Fruit fly (Drosophila melanogaster): ENCODE measurements around the gene CG10068.

CG10068 gene

DNA sequence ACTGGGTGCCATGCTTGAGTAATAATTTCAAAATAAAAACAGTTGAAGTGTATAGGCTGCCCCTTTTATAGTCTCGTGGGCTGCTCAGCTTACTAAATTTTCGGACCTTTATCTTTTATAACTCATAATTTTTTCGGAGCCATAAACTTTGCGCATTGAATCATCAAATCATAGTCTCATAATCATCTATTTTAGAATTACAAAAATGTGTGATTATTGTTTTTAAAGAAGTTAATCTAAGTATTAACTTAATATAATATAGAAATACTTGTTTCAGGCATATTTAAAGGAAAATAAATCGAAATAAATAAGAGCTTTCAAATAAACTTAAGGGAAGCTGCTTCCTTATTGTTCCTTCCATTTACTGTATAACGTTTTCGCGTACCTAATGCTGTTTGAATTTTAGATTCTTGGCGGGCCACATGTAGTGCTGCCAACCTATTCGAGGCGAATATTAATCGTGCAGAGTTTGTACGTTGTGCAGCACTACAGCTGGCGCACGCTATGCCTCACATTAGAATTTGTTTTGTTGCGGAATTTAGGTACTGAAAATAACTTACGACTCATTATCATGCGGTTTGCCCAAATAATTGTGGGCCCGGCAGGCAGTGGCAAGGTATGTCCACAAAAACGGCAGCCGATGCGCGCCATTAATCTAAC lies 16.5 kb upstream of the CG10068 start, which contains the start of the genes CG14610 and CG2656:
CG14610 (minus strand) TSS at position 51 of the 660 bp plus-strand sequence.
CG2656 (plus strand) TSS at position 480 of the 660 bp plus-strand sequence.
- TF ChIP-seq CG32121 (GFP tag; IDR thresholded peaks at IDR 0.05) (peak; percentile 34; the same call in 1 of the 2 replicates), CG12605 (GFP tag; IDR thresholded peaks at IDR 0.05) (no peak), D1 (tag; optimal IDR thresholded peaks at IDR 0.05) (peak; percentile 57), Snoo (tag; optimal IDR thresholded peaks at IDR 0.05) (peak; percentile 50)

- TF ChIP-seq gl (tag; optimal IDR thresholded peaks at IDR 0.05) (no peak), Pif1B (GFP tag; optimal IDR thresholded peaks at IDR 0.05) (no peak), CG34367 (tag; optimal IDR thresholded peaks at IDR 0.05) (no peak), CG15710 (tag; optimal IDR thresholded peaks at IDR 0.05) (no peak), Pif1A (GFP tag; optimal IDR thresholded peaks at IDR 0.05) (no peak), Ets98B (GFP tag; IDR thresholded peaks at IDR 0.05) (no peak), CG8159 (tag; optimal IDR thresholded peaks at IDR 0.05) (no peak), CG10348 (GFP tag; IDR thresholded peaks at IDR 0.05) (no peak), CG8301 (tag; optimal IDR thresholded peaks at IDR 0.05) (no peak), EcR (GFP tag; optimal IDR thresholded peaks at IDR 0.05) (no peak), CG14655 (GFP tag; optimal IDR thresholded peaks at IDR 0.05) (no peak), CG13204 (GFP tag; optimal IDR thresholded peaks at IDR 0.05) (no peak), Snoo (tag; optimal IDR thresholded peaks at IDR 0.05) (no peak), fd96Ca (GFP tag; IDR thresholded peaks at IDR 0.05) (no peak), CG17806 (tag; optimal IDR thresholded peaks at IDR 0.05) (no peak), CG32121 (GFP tag; IDR thresholded peaks at IDR 0.05) (no peak), CG4496 (GFP tag; IDR thresholded peaks at IDR 0.05) (no peak), CG9948 (tag; optimal IDR thresholded peaks at IDR 0.05) (no peak)
Observed at dm6 chr3R:7142580-7142979, 14.8 kb upstream of the CG10068 start.

dm6 chr3R:7139188-7140038 lies 11.6 kb upstream of the CG10068 start:
- TF ChIP-seq CG12605 (GFP tag; IDR thresholded peaks at IDR 0.05) = no peak
- TF ChIP-seq CG4496 (GFP tag; IDR thresholded peaks at IDR 0.05) = no peak
- no peak for TF ChIP-seq CG8301 (tag; optimal IDR thresholded peaks at IDR 0.05)
- TF ChIP-seq D1 (tag; optimal IDR thresholded peaks at IDR 0.05) = no peak
- no peak for TF ChIP-seq Ets98B (GFP tag; IDR thresholded peaks at IDR 0.05)
- no peak for TF ChIP-seq CG13204 (GFP tag; optimal IDR thresholded peaks at IDR 0.05)
- no peak for TF ChIP-seq Snoo (tag; optimal IDR thresholded peaks at IDR 0.05)
- TF ChIP-seq gl (tag; optimal IDR thresholded peaks at IDR 0.05) = no peak
- TF ChIP-seq CG9948 (tag; optimal IDR thresholded peaks at IDR 0.05) = no peak
- no peak for TF ChIP-seq fd96Ca (GFP tag; IDR thresholded peaks at IDR 0.05)
- no peak for TF ChIP-seq CG10348 (GFP tag; IDR thresholded peaks at IDR 0.05)
- TF ChIP-seq CG17806 (tag; optimal IDR thresholded peaks at IDR 0.05) = no peak
- no peak for TF ChIP-seq rn (GFP tag; IDR thresholded peaks at IDR 0.05)

dm6 chr3R:7138058-7138457 lies 10.2 kb upstream of the CG10068 start:
- TF ChIP-seq EcR (GFP tag; optimal IDR thresholded peaks at IDR 0.05) = no peak
- no peak for TF ChIP-seq CG17806 (tag; optimal IDR thresholded peaks at IDR 0.05)
- TF ChIP-seq Ets98B (GFP tag; IDR thresholded peaks at IDR 0.05) = no peak
- TF ChIP-seq gl (tag; optimal IDR thresholded peaks at IDR 0.05) = no peak
- TF ChIP-seq Pif1A (GFP tag; optimal IDR thresholded peaks at IDR 0.05) = no peak
- no peak for TF ChIP-seq Snoo (tag; optimal IDR thresholded peaks at IDR 0.05)
- no peak for TF ChIP-seq CG14655 (GFP tag; optimal IDR thresholded peaks at IDR 0.05)
- TF ChIP-seq CG13204 (GFP tag; optimal IDR thresholded peaks at IDR 0.05) = no peak
- no peak for TF ChIP-seq CG9948 (tag; optimal IDR thresholded peaks at IDR 0.05)
- TF ChIP-seq CG12605 (GFP tag; IDR thresholded peaks at IDR 0.05) = no peak
- no peak for TF ChIP-seq fd96Ca (GFP tag; IDR thresholded peaks at IDR 0.05)
- TF ChIP-seq Pif1B (GFP tag; optimal IDR thresholded peaks at IDR 0.05) = no peak
- TF ChIP-seq rn (GFP tag; IDR thresholded peaks at IDR 0.05) = no peak
- TF ChIP-seq CG34367 (tag; optimal IDR thresholded peaks at IDR 0.05) = no peak
- no peak for TF ChIP-seq CG8301 (tag; optimal IDR thresholded peaks at IDR 0.05)
- no peak for TF ChIP-seq D1 (tag; optimal IDR thresholded peaks at IDR 0.05)

DNA sequence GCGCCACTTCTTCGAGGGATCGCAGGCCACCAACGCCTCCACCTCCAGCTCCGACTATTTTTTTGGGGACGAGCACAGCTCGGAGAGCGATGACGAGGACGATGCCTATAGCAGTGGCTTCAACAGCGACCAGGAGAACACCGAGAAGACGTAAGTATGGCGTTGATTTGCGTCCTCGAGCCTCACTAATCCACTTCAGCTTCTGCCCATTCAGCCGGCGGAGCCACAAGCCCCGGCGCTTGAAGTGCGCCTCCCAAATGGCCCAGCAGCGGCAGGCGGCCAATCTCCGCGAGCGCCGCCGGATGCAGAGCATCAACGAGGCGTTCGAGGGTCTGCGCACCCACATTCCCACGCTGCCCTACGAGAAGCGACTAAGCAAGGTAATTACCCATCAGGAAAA lies 9.4 kb upstream of the CG10068 start:
- TF ChIP-seq gl (tag; optimal IDR thresholded peaks at IDR 0.05) (no peak), CG4496 (GFP tag; IDR thresholded peaks at IDR 0.05) (no peak)

dm6 chr3R:7135881-7136280 lies 8.1 kb upstream of the CG10068 start, which contains the start of gene Fer1:
TSS of gene Fer1 (plus strand) at chr3R:7136206.
- TF ChIP-seq EcR (GFP tag; optimal IDR thresholded peaks at IDR 0.05) (no peak), CG8159 (tag; optimal IDR thresholded peaks at IDR 0.05) (no peak), D1 (tag; optimal IDR thresholded peaks at IDR 0.05) (no peak), CG34367 (tag; optimal IDR thresholded peaks at IDR 0.05) (no peak)
